Worm (Caenorhabditis elegans): ENCODE measurements around the gene F42C5.3.

DNA sequence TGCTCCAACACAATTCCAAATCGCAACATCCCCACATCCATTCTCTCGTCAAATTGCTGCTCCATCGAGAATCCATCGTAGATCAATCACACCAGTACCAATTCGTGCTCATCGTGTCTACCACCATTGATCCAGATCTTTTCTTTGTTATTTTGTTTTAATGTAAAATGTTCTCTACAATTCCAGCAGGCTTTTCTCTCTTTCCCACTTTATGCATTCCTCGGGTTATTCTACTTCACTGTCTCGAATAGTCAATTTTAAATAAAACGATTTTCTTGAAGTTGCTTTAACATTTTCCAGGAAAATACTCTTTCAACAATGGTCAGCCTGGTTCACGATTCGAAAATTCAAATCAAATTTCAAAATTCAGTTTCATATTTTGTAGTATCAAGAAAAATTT, 4.4 kb downstream of the F42C5.3 start, which contains the start of gene C06E4.1:
- no peak for TF ChIP-seq ztf-4 (tag; optimal IDR thresholded peaks at IDR 0.05)
- TF ChIP-seq blmp-1 (tag; optimal IDR thresholded peaks at IDR 0.05), result no peak
- no peak for TF ChIP-seq tlp-1 (tag; optimal IDR thresholded peaks at IDR 0.05)
- TF ChIP-seq pqm-1 (tag; optimal IDR thresholded peaks at IDR 0.05), result no peak
- no peak for TF ChIP-seq elt-2 (tag; optimal IDR thresholded peaks at IDR 0.05)
- no peak for TF ChIP-seq unc-62 (GFP tag; optimal IDR thresholded peaks at IDR 0.05)
- no peak for TF ChIP-seq unc-86 (tag; optimal IDR thresholded peaks at IDR 0.05)

Measured in whole organism, L1 larva.